Fruit fly (Drosophila melanogaster) whole organism, embryonic: ENCODE results near the gene Taf11.
A peak's percentile ranks its signal among the peaks of the same experiment; 100 is the strongest.

Experiments
- Blimp-1 ChIP-seq: fragments of 200-800 bp; sonication (Bioruptor generic); optimal IDR thresholded peaks from 3 replicates; lab custom pipeline; 2018; ENCODE audit warnings: missing biosample characterization, missing genetic modification characterization, mild to moderate bottlenecking, moderate library complexity, missing genetic modification reagents
- CG10321 ChIP-seq: fragments of 200-800 bp; sonication (Bioruptor generic); IDR thresholded peaks from 2 replicates; pipeline ENCODE4 v1.3.6; 2022; ENCODE audit warnings: missing biosample characterization, missing genetic modification characterization
- CG12744 ChIP-seq: fragments of 200-800 bp; sonication (Bioruptor generic); optimal IDR thresholded peaks from 2 replicates; lab custom pipeline; 2016; ENCODE audit warnings: missing biosample characterization, missing genetic modification characterization
- CG12769 ChIP-seq: fragments of 200-800 bp; sonication (Bioruptor generic); optimal IDR thresholded peaks from 2 replicates; lab custom pipeline; 2019; ENCODE audit warnings: missing biosample characterization, mild to moderate bottlenecking, missing genetic modification characterization, moderate library complexity
- CG13296 ChIP-seq: fragments of 200-800 bp; sonication (Bioruptor generic); optimal IDR thresholded peaks from 3 replicates; lab custom pipeline; 2018; ENCODE audit warnings: missing biosample characterization, mild to moderate bottlenecking, missing genetic modification characterization
- CG13894 ChIP-seq: fragments of 200-800 bp; sonication (Bioruptor generic); optimal IDR thresholded peaks from 3 replicates; lab custom pipeline; 2018; ENCODE audit warnings: missing biosample characterization, mild to moderate bottlenecking, missing genetic modification characterization, moderate library complexity
- CG1832 ChIP-seq: fragments of 200-800 bp; sonication (Bioruptor generic); optimal IDR thresholded peaks from 2 replicates; lab custom pipeline; 2017; ENCODE audit warnings: missing biosample characterization, mild to moderate bottlenecking, missing genetic modification characterization, inconsistent platforms
- CG3407 ChIP-seq: fragments of 200-800 bp; sonication (Bioruptor generic); optimal IDR thresholded peaks from 2 replicates; lab custom pipeline; 2018; ENCODE audit warnings: missing biosample characterization, mild to moderate bottlenecking, missing genetic modification characterization
- CG8478 ChIP-seq: fragments of >200 bp; optimal IDR thresholded peaks from 2 replicates; lab custom pipeline; 2018
- CG9817 ChIP-seq: fragments of 200-800 bp; sonication (Bioruptor generic); optimal IDR thresholded peaks from 2 replicates; lab custom pipeline; 2018; ENCODE audit warnings: missing biosample characterization, mild to moderate bottlenecking, missing genetic modification characterization, moderate library complexity
- CG9876 ChIP-seq: fragments of 200-800 bp; sonication (Bioruptor generic); optimal IDR thresholded peaks from 2 replicates; lab custom pipeline; 2016; ENCODE audit warnings: missing biosample characterization, missing genetic modification characterization
- Deaf1 ChIP-seq: fragments of 200-800 bp; optimal IDR thresholded peaks from 3 replicates; lab custom pipeline; 2019; ENCODE audit warnings: missing biosample characterization, mild to moderate bottlenecking, missing genetic modification characterization, moderate library complexity
- Ets65A ChIP-seq: fragments of 200-800 bp; sonication (Bioruptor generic); peaks from one replicate; lab custom pipeline; 2016; ENCODE audit warnings: missing biosample characterization, missing genetic modification characterization
- HmgD ChIP-seq: fragments of 200-800 bp; sonication (Bioruptor generic); optimal IDR thresholded peaks from 3 replicates; lab custom pipeline; 2016; ENCODE audit warnings: missing biosample characterization, missing genetic modification characterization
- Hr51 ChIP-seq, 2 experiments: fragments of 200-800 bp; sonication (Bioruptor generic); optimal IDR thresholded peaks; 2 replicates in 1 of 2; 3 replicates in 1 of 2; lab custom pipeline; 2016 to 2018; ENCODE audit warnings: missing biosample characterization in 2 of 2, missing genetic modification characterization in 2 of 2, mild to moderate bottlenecking in 1 of 2, moderate library complexity in 1 of 2
- Jarid2 ChIP-seq: fragments of 200-800 bp; sonication (Bioruptor generic); optimal IDR thresholded peaks from 3 replicates; lab custom pipeline; 2017; ENCODE audit warnings: mild to moderate bottlenecking, missing biosample characterization, missing genetic modification reagents, missing genetic modification characterization
- Kr ChIP-seq: fragments of 200-800 bp; sonication (Bioruptor generic); optimal IDR thresholded peaks from 2 replicates; lab custom pipeline; 2017; ENCODE audit warnings: missing biosample characterization, mild to moderate bottlenecking, missing genetic modification characterization
- Myb ChIP-seq: fragments of 200-800 bp; sonication (Bioruptor generic); optimal IDR thresholded peaks from 2 replicates; lab custom pipeline; 2016; ENCODE audit warnings: missing biosample characterization, missing genetic modification characterization
- Rfx ChIP-seq: fragments of 200-800 bp; sonication (Bioruptor generic); IDR thresholded peaks from 2 replicates; pipeline ENCODE4 v1.3.6; 2022; ENCODE audit warnings: missing biosample characterization, missing genetic modification characterization
- Vsx1 ChIP-seq: fragments of 200-800 bp; sonication (Bioruptor generic); optimal IDR thresholded peaks from 2 replicates; lab custom pipeline; 2017; ENCODE audit warnings: missing biosample characterization, mild to moderate bottlenecking, missing genetic modification characterization, missing genetic modification reagents
- abd-A ChIP-seq: fragments of 200-800 bp; sonication (Bioruptor generic); optimal IDR thresholded peaks from 3 replicates; lab custom pipeline; 2019; ENCODE audit warnings: missing biosample characterization, mild to moderate bottlenecking, missing genetic modification characterization, moderate library complexity
- ac ChIP-seq: fragments of 200-800 bp; sonication (Bioruptor generic); optimal IDR thresholded peaks from 3 replicates; lab custom pipeline; 2017; ENCODE audit warnings: missing biosample characterization, mild to moderate bottlenecking, missing genetic modification characterization
- cg ChIP-seq: fragments of 200-800 bp; sonication (Bioruptor generic); optimal IDR thresholded peaks from 3 replicates; lab custom pipeline; 2019; ENCODE audit warnings: missing biosample characterization, mild to moderate bottlenecking, missing genetic modification characterization, moderate library complexity
- chinmo ChIP-seq: fragments of 200-800 bp; sonication (Bioruptor generic); IDR thresholded peaks from 4 replicates; pipeline ENCODE4 v1.3.6; 2022; ENCODE audit warnings: missing biosample characterization, missing genetic modification characterization; ENCODE audit not compliant: partially characterized antibody
- da ChIP-seq: fragments of 200-800 bp; sonication (Bioruptor generic); optimal IDR thresholded peaks from 2 replicates; lab custom pipeline; 2016; ENCODE audit warnings: missing biosample characterization, missing genetic modification characterization
- oc ChIP-seq: fragments of 200-800 bp; sonication (Bioruptor generic); optimal IDR thresholded peaks from 2 replicates; lab custom pipeline; 2018; ENCODE audit warnings: missing biosample characterization, mild to moderate bottlenecking, missing genetic modification characterization, moderate library complexity
- slbo ChIP-seq: fragments of 200-800 bp; sonication (Bioruptor generic); IDR thresholded peaks from 2 replicates; pipeline ENCODE4 v1.3.6; 2022; ENCODE audit warnings: missing biosample characterization, missing genetic modification characterization
- toy ChIP-seq: fragments of 200-800 bp; sonication (Bioruptor generic); IDR thresholded peaks from 2 replicates; pipeline ENCODE4 v1.3.6; 2022; ENCODE audit warnings: missing biosample characterization, missing genetic modification characterization
- trem ChIP-seq: fragments of 200-800 bp; optimal IDR thresholded peaks from 3 replicates; lab custom pipeline; 2019; ENCODE audit warnings: missing biosample characterization, mild to moderate bottlenecking, missing genetic modification characterization, moderate library complexity
- vvl ChIP-seq: fragments of 200-800 bp; sonication (Bioruptor generic); IDR thresholded peaks from 2 replicates; pipeline ENCODE4 v1.3.6; 2022; ENCODE audit warnings: missing biosample characterization, missing genetic modification characterization
- z ChIP-seq: fragments of 200-800 bp; sonication (Bioruptor generic); IDR thresholded peaks from 3 replicates; pipeline ENCODE4 v1.3.6; 2022; ENCODE audit warnings: missing biosample characterization, missing genetic modification characterization

Gene Taf11

DNA sequence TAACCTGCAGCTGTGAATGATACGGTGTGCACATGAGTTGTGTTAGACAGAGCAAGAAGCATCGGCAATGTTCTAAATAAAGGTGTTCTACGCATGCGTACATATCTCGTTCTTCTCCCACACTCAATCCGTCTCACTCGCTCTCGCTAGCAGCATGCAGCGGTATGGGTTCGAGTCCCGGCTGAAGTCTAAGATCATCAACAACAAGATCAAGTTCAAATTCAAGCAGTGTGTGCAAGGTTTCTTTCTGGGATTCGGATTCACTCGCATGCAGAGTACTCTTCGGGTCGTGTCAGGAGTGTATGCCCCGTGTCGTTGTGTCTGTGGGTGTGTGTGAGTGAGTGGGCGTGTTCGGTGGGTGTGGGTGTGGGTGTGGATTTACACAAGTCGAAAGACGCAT is 31.8 kb downstream of the Taf11 start (continued):
- peak; percentile 74 for TF ChIP-seq CG1832 (GFP tag; lab: Kevin White, UChicago)
- peak; percentile 11 for TF ChIP-seq trem (tag; lab: Kevin White, UChicago)
- TF ChIP-seq CG10321 (GFP tag; lab: Robert Waterston, UW), result 0 out of 2 replicates have a peak, but pooled peaks have one; percentile 23
- no peak for TF ChIP-seq Rfx (GFP tag; lab: Robert Waterston, UW)
- no peak for TF ChIP-seq CG13296
- peak; percentile 37 for TF ChIP-seq cg (GFP tag; lab: Kevin White, UChicago)
- peak; percentile 95 for TF ChIP-seq CG8478 (lab: Kevin White, UChicago)
- TF ChIP-seq, all 482 proteins: peak for 25

DNA sequence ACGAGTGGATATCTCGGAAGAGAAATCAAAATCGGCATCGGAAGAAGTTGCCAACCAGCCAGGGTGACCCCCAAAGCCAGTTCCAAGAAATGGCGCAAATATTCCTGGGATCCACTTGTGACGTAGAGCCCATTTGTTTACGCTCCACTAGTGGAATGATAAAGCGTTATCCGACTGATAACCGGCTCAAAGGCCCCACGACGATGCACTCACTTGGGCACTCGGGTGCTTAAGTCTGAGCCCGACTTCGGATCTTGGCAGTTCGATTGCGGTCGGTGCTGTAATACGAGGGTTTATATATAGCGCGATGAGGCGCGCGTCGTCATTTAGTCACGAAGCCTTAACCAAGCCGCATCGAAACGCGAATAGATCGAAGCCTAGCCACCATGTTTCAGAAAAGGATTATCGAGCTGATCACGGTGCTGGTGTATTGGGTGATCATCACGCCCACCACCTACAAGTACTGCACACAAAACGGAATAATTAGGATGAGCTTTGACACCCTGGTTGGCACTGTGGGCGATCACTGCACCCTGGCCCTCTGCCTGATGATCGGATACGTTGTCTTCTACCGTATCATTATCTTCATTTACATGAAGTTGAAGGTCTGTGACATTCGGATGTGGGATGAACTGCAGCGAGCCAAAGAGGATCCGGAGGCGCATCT is 33.3 kb downstream of the Taf11 start, which contains the start of gene CG13116:
Gene CG13116 (plus strand): TSS at position 323 of the 667 bp plus-strand sequence.
- TF ChIP-seq CG12769 (tag; lab: Kevin White, UChicago) (peak; percentile 18), da (no peak), Ets65A (GFP tag; lab: Kevin White, UChicago) (peak; percentile 56), ac (GFP tag; lab: Kevin White, UChicago) (no peak), z (peak; percentile 70; the same call in 2 of the 3 replicates), Myb (GFP tag; lab: Kevin White, UChicago) (no peak), CG12744 (GFP tag; lab: Kevin White, UChicago) (no peak), slbo (no peak), CG9817 (tag; lab: Kevin White, UChicago) (no peak), Jarid2 (no peak), toy (GFP tag; lab: Robert Waterston, UW) (no peak), Deaf1 (tag; lab: Kevin White, UChicago) (peak; percentile 76)

DNA sequence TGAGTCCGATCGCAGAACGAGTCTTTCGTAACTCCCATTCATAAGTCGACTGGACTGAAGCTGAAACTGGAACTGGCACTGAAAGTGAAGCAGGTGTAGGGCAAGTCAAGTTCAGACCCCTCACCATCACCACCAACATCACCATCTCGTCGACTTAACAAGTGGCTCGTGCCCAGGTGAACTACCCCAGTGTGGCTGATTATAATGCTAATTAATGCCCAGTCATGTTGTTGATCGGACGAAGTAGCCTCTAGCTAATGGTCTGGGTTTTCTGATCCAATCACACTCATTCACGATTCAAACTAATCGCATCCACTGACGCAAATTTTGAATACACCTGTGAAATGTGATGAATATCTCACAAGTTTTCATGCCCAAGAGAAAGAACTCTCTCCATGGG is 34.3 kb downstream of the Taf11 start:
- TF ChIP-seq CG9876 (GFP tag; lab: Kevin White, UChicago), result no peak
- TF ChIP-seq chinmo (GFP tag; lab: Robert Waterston, UW), result peak; percentile 75; the same call in 2 of the 4 replicates
- TF ChIP-seq abd-A (tag; lab: Kevin White, UChicago), result peak; percentile 44
- peak; percentile 10 for TF ChIP-seq Blimp-1 (GFP tag; lab: Kevin White, UChicago)
- peak; percentile 34 for TF ChIP-seq Vsx1
- TF ChIP-seq oc (tag; lab: Kevin White, UChicago), result peak; percentile 67
- TF ChIP-seq CG3407 (GFP tag; lab: Kevin White, UChicago), result no peak
- peak; percentile 76 for TF ChIP-seq CG13894 (tag; lab: Kevin White, UChicago)
- TF ChIP-seq Kr (GFP tag; lab: Kevin White, UChicago), result no peak
- no peak for TF ChIP-seq Hr51 (GFP tag; optimal IDR thresholded peaks at IDR 0.05; lab: Kevin White, UChicago)
- peak; percentile 70 for TF ChIP-seq CG12769 (tag; lab: Kevin White, UChicago)
- peak; percentile 69 for TF ChIP-seq vvl (GFP tag; lab: Robert Waterston, UW)
- TF ChIP-seq HmgD (GFP tag; lab: Kevin White, UChicago), result no peak
